Worm (Caenorhabditis elegans) whole organism, young adult: ENCODE data around the gene Y116A8C.19.
A peak's percentile ranks its signal among the peaks of the same experiment; 100 is the strongest.

ENCODE experiments used
- B0261.1 ChIP-seq: sonication (generic microtip); optimal IDR thresholded peaks from 2 replicates; lab custom pipeline; 2016; ENCODE audit warnings: mild to moderate bottlenecking, missing genetic modification characterization, moderate library complexity, missing compliant biosample characterization
- C06A6.2 ChIP-seq: fragments of 200-800 bp; sonication (Bioruptor generic); conservative IDR thresholded peaks from 2 replicates; pipeline ENCODE4 v1.3.6; 2022; ENCODE audit warnings: missing genetic modification characterization, missing compliant biosample characterization
- F10E7.11 ChIP-seq: sonication (generic microtip); optimal IDR thresholded peaks from 2 replicates; lab custom pipeline; 2017; ENCODE audit warnings: mild to moderate bottlenecking, missing genetic modification characterization, moderate library complexity, missing compliant biosample characterization
- F55B11.4 ChIP-seq: sonication (generic microtip); optimal IDR thresholded peaks from 2 replicates; lab custom pipeline; 2016; ENCODE audit warnings: missing compliant biosample characterization, missing genetic modification characterization, borderline replicate concordance; ENCODE audit not compliant: insufficient read depth
- F57C9.4 ChIP-seq: sonication (generic microtip); optimal IDR thresholded peaks from 2 replicates; lab custom pipeline; 2017; ENCODE audit warnings: mild to moderate bottlenecking, missing genetic modification characterization, missing compliant biosample characterization
- K11D2.4 ChIP-seq: fragments of 200-800 bp; sonication (Bioruptor generic); IDR thresholded peaks from 2 replicates; pipeline ENCODE4 v1.3.6; 2022; ENCODE audit warnings: missing genetic modification reagents, missing genetic modification characterization, missing compliant biosample characterization
- K12H6.12 ChIP-seq: fragments of 200-800 bp; sonication (Bioruptor generic); optimal IDR thresholded peaks from 2 replicates; lab custom pipeline; 2018; ENCODE audit warnings: mild to moderate bottlenecking, missing genetic modification characterization, missing compliant biosample characterization
- Y67H2A.10 ChIP-seq: fragments of 200-800 bp; sonication (Bioruptor generic); conservative IDR thresholded peaks from 2 replicates; pipeline ENCODE4 v1.3.6; 2022; ENCODE audit warnings: missing genetic modification reagents, missing genetic modification characterization, missing compliant biosample characterization
- ZK185.1 ChIP-seq: sonication (generic microtip); optimal IDR thresholded peaks from 2 replicates; lab custom pipeline; 2016; ENCODE audit warnings: mild to moderate bottlenecking, missing genetic modification characterization, missing compliant biosample characterization; ENCODE audit not compliant: poor library complexity, severe bottlenecking
- ama-1 ChIP-seq, 3 experiments: fragments of 150-350 bp in 1 of 3; sonication (generic microtip) in 2 of 3; optimal IDR thresholded peaks; 2 replicates each; lab custom pipeline; 2014 to 2018; ENCODE audit warnings: missing biosample characterization in 2 of 3, missing genetic modification characterization in 2 of 3, missing genetic modification reagents in 2 of 3
- attf-3 ChIP-seq: fragments of 200-800 bp; sonication (Bioruptor generic); conservative IDR thresholded peaks from 2 replicates; pipeline ENCODE4 v1.3.6; 2022; ENCODE audit warnings: missing genetic modification reagents, missing genetic modification characterization, missing compliant biosample characterization
- attf-6 ChIP-seq: fragments of 200-800 bp; sonication (Bioruptor generic); IDR thresholded peaks from 2 replicates; pipeline ENCODE4 v1.3.6; 2022; ENCODE audit warnings: missing genetic modification reagents, missing genetic modification characterization, missing compliant biosample characterization
- bed-2 ChIP-seq: fragments of 200-800 bp; sonication (Bioruptor generic); IDR thresholded peaks from 2 replicates; pipeline ENCODE4 v1.3.6; 2022; ENCODE audit warnings: missing genetic modification reagents, missing genetic modification characterization, missing compliant biosample characterization
- ccch-3 ChIP-seq: fragments of 200-800 bp; sonication (Bioruptor generic); optimal IDR thresholded peaks from 2 replicates; lab custom pipeline; 2018; ENCODE audit warnings: mild to moderate bottlenecking, missing genetic modification characterization, missing compliant biosample characterization
- gei-17 ChIP-seq: fragments of 200-800 bp; sonication (Bioruptor generic); optimal IDR thresholded peaks from 2 replicates; lab custom pipeline; 2018; ENCODE audit warnings: mild to moderate bottlenecking, missing genetic modification characterization, missing compliant biosample characterization
- hlh-12 ChIP-seq: sonication (generic microtip); optimal IDR thresholded peaks from 2 replicates; lab custom pipeline; 2016; ENCODE audit warnings: missing genetic modification characterization, missing compliant biosample characterization
- lin-35 ChIP-seq, 3 experiments: fragments of 150-350 bp in 2 of 3; sonication (generic microtip) in 1 of 3; optimal IDR thresholded peaks; 2 replicates each; lab custom pipeline; 2014 to 2018; ENCODE audit warnings: missing biosample characterization in 3 of 3, missing genetic modification characterization in 3 of 3, missing genetic modification reagents in 3 of 3
- lsy-27 ChIP-seq: sonication (generic microtip); optimal IDR thresholded peaks from 2 replicates; lab custom pipeline; 2017; ENCODE audit warnings: missing genetic modification characterization, mild to moderate bottlenecking, missing compliant biosample characterization, antibody characterized with exemption, missing genotype, borderline replicate concordance; ENCODE audit not compliant: insufficient read depth
- madf-10 ChIP-seq: sonication (generic microtip); optimal IDR thresholded peaks from 2 replicates; lab custom pipeline; 2016; ENCODE audit warnings: mild to moderate bottlenecking, missing genetic modification characterization, missing compliant biosample characterization
- madf-3 ChIP-seq: fragments of 200-800 bp; sonication (Bioruptor generic); IDR thresholded peaks from 2 replicates; pipeline ENCODE4 v1.3.6; 2022; ENCODE audit warnings: missing genetic modification reagents, missing genetic modification characterization, missing compliant biosample characterization
- madf-6 ChIP-seq: fragments of 200-800 bp; sonication (Bioruptor generic); IDR thresholded peaks from 2 replicates; pipeline ENCODE4 v1.3.6; 2022; ENCODE audit warnings: missing genetic modification reagents, missing genetic modification characterization, missing compliant biosample characterization
- madf-8 ChIP-seq: fragments of 200-800 bp; sonication (Bioruptor generic); conservative IDR thresholded peaks from 2 replicates; pipeline ENCODE4 v1.3.6; 2022; ENCODE audit warnings: missing genetic modification reagents, missing genetic modification characterization, missing compliant biosample characterization
- mel-28 ChIP-seq: sonication (generic microtip); optimal IDR thresholded peaks from 2 replicates; lab custom pipeline; 2016; ENCODE audit warnings: borderline replicate concordance, mild to moderate bottlenecking, missing genetic modification characterization, missing compliant biosample characterization
- mxl-1 ChIP-seq: sonication (generic microtip); optimal IDR thresholded peaks from 2 replicates; lab custom pipeline; 2016; ENCODE audit warnings: missing genetic modification characterization, missing compliant biosample characterization
- nhr-179 ChIP-seq: sonication (generic microtip); optimal IDR thresholded peaks from 2 replicates; lab custom pipeline; 2016; ENCODE audit warnings: mild to moderate bottlenecking, missing genetic modification characterization, missing compliant biosample characterization
- nhr-80 ChIP-seq: sonication (generic microtip); optimal IDR thresholded peaks from 2 replicates; lab custom pipeline; 2016; ENCODE audit warnings: missing genetic modification characterization, missing compliant biosample characterization
- pbrm-1 ChIP-seq: fragments of 200-800 bp; sonication (Bioruptor generic); IDR thresholded peaks from 2 replicates; pipeline ENCODE4 v1.3.6; 2022; ENCODE audit warnings: missing genetic modification reagents, missing genetic modification characterization, missing compliant biosample characterization
- rcor-1 ChIP-seq: fragments of 200-800 bp; sonication (Bioruptor generic); IDR thresholded peaks from 2 replicates; pipeline ENCODE4 v1.3.6; 2022; ENCODE audit warnings: missing genetic modification reagents, missing genetic modification characterization, missing compliant biosample characterization
- sdz-38 ChIP-seq: sonication (generic microtip); optimal IDR thresholded peaks from 2 replicates; lab custom pipeline; 2016; ENCODE audit warnings: missing genotype, missing genetic modification characterization, missing compliant biosample characterization
- snpc-4 ChIP-seq, 5 experiments: fragments of 150-350 bp in 1 of 5; sonication (generic microtip) in 4 of 5; optimal IDR thresholded peaks; 2 replicates each; lab custom pipeline; 2014 to 2018; ENCODE audit warnings: missing genetic modification characterization in 5 of 5, missing biosample characterization in 3 of 5, antibody characterized with exemption in 2 of 5, mild to moderate bottlenecking in 2 of 5, missing compliant biosample characterization in 2 of 5, missing genotype in 2 of 5, moderate library complexity in 2 of 5, missing genetic modification reagents in 1 of 5
- ztf-26 ChIP-seq: sonication (generic microtip); optimal IDR thresholded peaks from 2 replicates; lab custom pipeline; 2017; ENCODE audit warnings: missing genetic modification characterization, missing compliant biosample characterization
- ztf-3 ChIP-seq: fragments of 200-800 bp; sonication (Bioruptor generic); optimal IDR thresholded peaks from 2 replicates; lab custom pipeline; 2018; ENCODE audit warnings: mild to moderate bottlenecking, missing genetic modification characterization, missing compliant biosample characterization

The Y116A8C.19 gene

ce11 chrIV:17058489-17059121, 19.2 kb upstream of the Y116A8C.19 start:
- TF ChIP-seq pbrm-1 (GFP tag; lab: Robert Waterston, UW) (peak; percentile 58; the same call in 1 of the 2 replicates), snpc-4 (GFP tag; optimal IDR thresholded peaks at IDR 0.05; lab: Kevin White, UChicago) (peak; percentile 37), snpc-4 (tag; optimal IDR thresholded peaks at IDR 0.05; lab: Kevin White, UChicago) (peak in 3 of 4 experiments; percentile 68 to 95 (median 85)), attf-6 (GFP tag; lab: Robert Waterston, UW) (peak; percentile 91)

ce11 chrIV:17058036-17058435, 18.6 kb upstream of the Y116A8C.19 start, which contains the start of gene Y116A8C.44:
Gene Y116A8C.44, minus strand, starts transcription at chrIV:17058136.
- no peak for TF ChIP-seq ama-1 (optimal IDR thresholded peaks at IDR 0.05; lab: Kevin White, UChicago)
- no peak for TF ChIP-seq ama-1 (GFP tag; optimal IDR thresholded peaks at IDR 0.05; lab: Kevin White, UChicago)
- TF ChIP-seq F10E7.11, result no peak
- no peak for TF ChIP-seq bed-2 (GFP tag; lab: Robert Waterston, UW)
- no peak for TF ChIP-seq attf-6 (GFP tag; lab: Robert Waterston, UW)
- no peak for TF ChIP-seq lsy-27 (tag; lab: Kevin White, UChicago)
- TF ChIP-seq mel-28 (tag; lab: Kevin White, UChicago), result no peak
- no peak for TF ChIP-seq attf-3
- no peak for TF ChIP-seq K11D2.4 (GFP tag; lab: Robert Waterston, UW)
- TF ChIP-seq, all 124 proteins: peak for 0

ce11 chrIV:17053261-17053660, 13.8 kb upstream of the Y116A8C.19 start, which contains the start of gene Y116A8C.23:
Gene Y116A8C.23, plus strand, starts transcription at chrIV:17053561.
- no peak for TF ChIP-seq ztf-26 (tag; lab: Kevin White, UChicago)
- TF ChIP-seq hlh-12 (tag; lab: Kevin White, UChicago), result no peak
- no peak for TF ChIP-seq sdz-38
- no peak for TF ChIP-seq madf-10
- TF ChIP-seq ZK185.1 (tag; lab: Kevin White, UChicago), result no peak
- no peak for TF ChIP-seq K12H6.12 (tag; lab: Kevin White, UChicago)
- TF ChIP-seq ccch-3, result no peak
- no peak for TF ChIP-seq madf-6 (GFP tag; lab: Robert Waterston, UW)
- no peak for TF ChIP-seq gei-17

ce11 chrIV:17048257-17048656, 8.8 kb upstream of the Y116A8C.19 start, which contains the start of gene athp-3:
Gene athp-3, minus strand, starts transcription at chrIV:17048357.
- no peak for TF ChIP-seq nhr-80 (tag; lab: Kevin White, UChicago)

- TF ChIP-seq madf-8 (GFP tag; lab: Robert Waterston, UW) (no peak), Y67H2A.10 (no peak), bed-2 (GFP tag; lab: Robert Waterston, UW) (no peak), F55B11.4 (no peak), mxl-1 (no peak), B0261.1 (tag; lab: Kevin White, UChicago) (no peak), ztf-3 (GFP tag; lab: Kevin White, UChicago) (no peak), rcor-1 (GFP tag; lab: Robert Waterston, UW) (no peak), attf-3 (no peak), nhr-179 (tag; lab: Kevin White, UChicago) (no peak), madf-3 (GFP tag; lab: Robert Waterston, UW) (no peak), F57C9.4 (tag; lab: Kevin White, UChicago) (no peak), C06A6.2 (GFP tag; lab: Robert Waterston, UW) (no peak), lin-35 (GFP tag; optimal IDR thresholded peaks at IDR 0.05; lab: Kevin White, UChicago) (no peak)
These were observed 6.2 kb upstream of the Y116A8C.19 start, which contains the start of gene clec-195 for ce11 chrIV:17045691-17046090. Gene clec-195, minus strand, starts transcription at chrIV:17045791.
